Worm (Caenorhabditis elegans): Measurements from ENCODE around the gene R02D5.3.
"Not testable (repeated sequence)": the region's sequence is repeated elsewhere in the genome, so short reads cannot be mapped to it uniquely, and the experiment has no call there.

- TF ChIP-seq efl-1 (optimal IDR thresholded peaks at IDR 0.05); aha-1 (tag; optimal IDR thresholded peaks at IDR 0.05); blmp-1 (tag; optimal IDR thresholded peaks at IDR 0.05); C04F5.9 (tag; optimal IDR thresholded peaks at IDR 0.05); pqm-1 (tag; optimal IDR thresholded peaks at IDR 0.05); ztf-4 (tag; optimal IDR thresholded peaks at IDR 0.05); nhr-12 (tag; optimal IDR thresholded peaks at IDR 0.05); alr-1 (tag; optimal IDR thresholded peaks at IDR 0.05; ENCODE audit: borderline replicate concordance); mep-1 (tag; optimal IDR thresholded peaks at IDR 0.05); aly-2 (tag; optimal IDR thresholded peaks at IDR 0.05): not testable (repeated sequence)
- peak in 1 of 2 experiments; percentile 84 for TF ChIP-seq efl-1 (GFP tag; optimal IDR thresholded peaks at IDR 0.05 in 1 of 2)
- peak; percentile 86 for TF ChIP-seq snpc-4 (tag; optimal IDR thresholded peaks at IDR 0.05)
- TF ChIP-seq elt-2 (tag; optimal IDR thresholded peaks at IDR 0.05), result peak; percentile 85
- TF ChIP-seq nhr-90 (tag; optimal IDR thresholded peaks at IDR 0.05; ENCODE audit: poor library complexity), result peak; percentile 26
Measured at ce11 chrV:14463087-14463486, 19.9 kb upstream of the R02D5.3 start, which contains the start of gene F08H9.3.

Measured in whole organism, L1 larva.